Worm (Caenorhabditis elegans) whole organism, late embryonic: ENCODE measurements around the gene str-77.

Experiments
- Y22D7AL.16 ChIP-seq: sonication (generic microtip); optimal IDR thresholded peaks from 2 replicates; lab custom pipeline; 2016; ENCODE audit warnings: missing genetic modification characterization, missing compliant biosample characterization
- hlh-13 ChIP-seq: fragments of 200-800 bp; sonication (Bioruptor generic); optimal IDR thresholded peaks from 2 replicates; lab custom pipeline; 2018; ENCODE audit warnings: mild to moderate bottlenecking, missing genetic modification characterization, missing compliant biosample characterization

DNA sequence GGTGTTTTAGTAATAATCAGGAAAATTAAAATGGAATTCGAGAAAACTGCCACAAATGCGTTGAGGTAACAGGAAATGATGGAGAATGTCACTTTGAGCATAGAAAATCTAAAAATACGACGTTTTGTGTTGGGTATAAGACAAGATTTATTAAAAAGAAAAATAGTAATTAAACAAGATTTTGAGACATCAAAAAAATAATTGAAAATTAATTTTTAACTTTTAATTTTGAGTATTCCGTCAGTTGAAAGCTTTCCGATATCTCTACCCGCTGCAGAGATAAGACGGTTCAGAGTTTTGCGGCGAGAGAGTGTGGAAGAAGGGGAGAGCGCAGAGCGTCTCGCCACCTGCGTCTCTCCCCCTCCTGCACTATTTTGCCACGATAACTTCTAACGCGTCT lies 45.4 kb upstream of the str-77 start, which contains the start of gene str-93:
- TF ChIP-seq hlh-13 (GFP tag; lab: Kevin White, UChicago) (no peak), Y22D7AL.16 (tag; lab: Kevin White, UChicago) (no peak)
